Fruit fly (Drosophila melanogaster): Measurements from ENCODE around the gene CG9717.

The CG9717 gene

DNA sequence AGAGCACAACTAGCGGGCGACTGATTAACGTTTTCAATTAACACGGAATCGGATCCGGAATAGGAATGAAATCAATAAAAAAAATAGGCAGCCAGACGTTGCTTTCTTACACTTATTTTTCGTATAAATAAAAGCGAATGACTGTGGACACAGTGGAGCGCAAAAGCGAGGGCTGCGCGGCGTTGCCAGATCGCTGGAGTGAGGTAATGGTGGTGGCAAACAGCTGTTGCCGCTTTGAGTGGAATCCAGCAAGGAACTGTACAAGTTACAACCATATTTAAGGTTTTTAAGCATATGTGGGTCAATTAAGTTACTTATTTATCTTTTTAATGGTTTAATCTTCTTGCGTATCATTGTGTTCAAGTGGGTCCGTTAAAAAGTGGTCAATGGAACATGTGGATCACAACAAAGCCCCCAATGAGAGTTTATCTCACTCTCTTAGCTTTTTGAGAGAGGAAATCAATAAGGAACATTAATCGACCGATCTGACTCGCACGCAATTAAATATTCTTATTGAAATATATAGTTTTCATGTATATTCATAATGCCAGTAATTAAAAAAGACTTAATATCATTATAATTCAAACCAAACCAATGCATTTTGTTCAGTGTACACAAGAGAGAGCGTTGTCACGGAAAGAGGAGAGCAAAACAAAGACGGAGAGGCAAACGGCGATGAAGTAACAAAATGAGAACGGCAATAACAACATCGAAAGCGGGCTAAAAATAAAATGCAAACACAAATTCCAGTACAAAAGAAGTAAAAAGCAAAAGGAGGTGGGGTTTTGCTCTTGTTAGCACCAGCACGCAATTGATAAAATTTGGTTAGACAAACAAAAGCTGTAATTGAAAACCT, 13.3 kb upstream of the CG9717 start:
- TF ChIP-seq dmrt93B (GFP tag; optimal IDR thresholded peaks at IDR 0.05) (peak; percentile 66), foxo (GFP tag; optimal IDR thresholded peaks at IDR 0.05) (peak; percentile 67 to 95), ey (GFP tag; optimal IDR thresholded peaks at IDR 0.05) (peak; percentile 92), dsf (GFP tag; optimal IDR thresholded peaks at IDR 0.05; ENCODE audit: borderline replicate concordance) (peak; percentile 65), brk (GFP tag; optimal IDR thresholded peaks at IDR 0.05) (peak; percentile 84), Hr78 (GFP tag; optimal IDR thresholded peaks at IDR 0.05) (no peak), Rel (GFP tag; optimal IDR thresholded peaks at IDR 0.05) (peak; percentile 20), Rel (tag; optimal IDR thresholded peaks at IDR 0.05) (peak; percentile 62), sv (GFP tag; optimal IDR thresholded peaks at IDR 0.05) (peak; percentile 43), br (GFP tag; optimal IDR thresholded peaks at IDR 0.05) (peak; percentile 94), HLH106 (tag; optimal IDR thresholded peaks at IDR 0.05) (peak; percentile 83), CG32264 (GFP tag; optimal IDR thresholded peaks at IDR 0.05) (peak; percentile 84), Abd-B (GFP tag; optimal IDR thresholded peaks at IDR 0.05) (no peak), Jra (GFP tag; optimal IDR thresholded peaks at IDR 0.05) (peak; percentile 72), usp (GFP tag; optimal IDR thresholded peaks at IDR 0.05) (no peak), Dif (GFP tag; optimal IDR thresholded peaks at IDR 0.05; ENCODE audit: partially characterized antibody) (peak; percentile 43), jim (GFP tag; optimal IDR thresholded peaks at IDR 0.05) (no peak), Sp1 (GFP tag; optimal IDR thresholded peaks at IDR 0.05) (peak; percentile 84), N (GFP tag; optimal IDR thresholded peaks at IDR 0.05) (no peak), h (GFP tag; optimal IDR thresholded peaks at IDR 0.05) (peak; percentile 96), sage (GFP tag; optimal IDR thresholded peaks at IDR 0.05) (peak; percentile 87), OdsH (GFP tag; optimal IDR thresholded peaks at IDR 0.05) (peak; percentile 90), fru (GFP tag; optimal IDR thresholded peaks at IDR 0.05) (peak; percentile 92), Vsx2 (GFP tag; optimal IDR thresholded peaks at IDR 0.05; ENCODE audit: partially characterized antibody) (no peak), GATAd (GFP tag; optimal IDR thresholded peaks at IDR 0.05) (no peak), Hr83 (GFP tag; optimal IDR thresholded peaks at IDR 0.05; ENCODE audit: poor library complexity, severe bottlenecking) (peak; percentile 48), Myc (optimal IDR thresholded peaks at IDR 0.05) (no peak), psq (GFP tag; optimal IDR thresholded peaks at IDR 0.05) (peak; percentile 96), lola (GFP tag; optimal IDR thresholded peaks at IDR 0.05) (no peak), CrebA (GFP tag; optimal IDR thresholded peaks at IDR 0.05; ENCODE audit: borderline replicate concordance) (peak; percentile 63), dl (GFP tag; optimal IDR thresholded peaks at IDR 0.05; ENCODE audit: insufficient read depth in 1 of 2, partially characterized antibody in 2 of 2) (no peak), Hnf4 (GFP tag; optimal IDR thresholded peaks at IDR 0.05) (peak; percentile 89), rgr (GFP tag; optimal IDR thresholded peaks at IDR 0.05) (peak; percentile 91), pan (optimal IDR thresholded peaks at IDR 0.05) (no peak), Dfd (GFP tag; optimal IDR thresholded peaks at IDR 0.05) (no peak), CG9705 (GFP tag; optimal IDR thresholded peaks at IDR 0.05) (peak; percentile 31), woc (GFP tag; optimal IDR thresholded peaks at IDR 0.05) (peak; percentile 65)

dm6 chr3R:30599404-30599980, 12.4 kb upstream of the CG9717 start:
- TF ChIP-seq Dif (GFP tag; optimal IDR thresholded peaks at IDR 0.05; ENCODE audit: partially characterized antibody) (no peak), woc (GFP tag; optimal IDR thresholded peaks at IDR 0.05) (no peak), pan (optimal IDR thresholded peaks at IDR 0.05) (no peak), Rel (GFP tag; optimal IDR thresholded peaks at IDR 0.05) (no peak), Rel (tag; optimal IDR thresholded peaks at IDR 0.05) (peak; percentile 26), Hr78 (GFP tag; optimal IDR thresholded peaks at IDR 0.05) (no peak), GATAd (GFP tag; optimal IDR thresholded peaks at IDR 0.05) (no peak), Hr83 (GFP tag; optimal IDR thresholded peaks at IDR 0.05; ENCODE audit: poor library complexity, severe bottlenecking) (no peak), tai (GFP tag; optimal IDR thresholded peaks at IDR 0.05) (no peak), sv (GFP tag; optimal IDR thresholded peaks at IDR 0.05) (no peak)

Data from whole organism, wandering third instar larva.